Fruit fly (Drosophila melanogaster) whole organism, pupa: ENCODE data around the gene TrpRS-m.

Source experiments
- CG14655 ChIP-seq: fragments of 200-800 bp; sonication (Bioruptor generic); optimal IDR thresholded peaks from 3 replicates; lab custom pipeline; 2017; ENCODE audit warnings: mild to moderate bottlenecking, missing biosample characterization, missing genetic modification reagents, missing genetic modification characterization
- CG34367 ChIP-seq: fragments of 200-800 bp; sonication (Bioruptor generic); optimal IDR thresholded peaks from 2 replicates; lab custom pipeline; 2018; ENCODE audit warnings: missing biosample characterization, mild to moderate bottlenecking, missing genetic modification characterization
- CG9948 ChIP-seq: fragments of 200-800 bp; sonication (Bioruptor generic); optimal IDR thresholded peaks from 2 replicates; lab custom pipeline; 2018; ENCODE audit warnings: missing biosample characterization, mild to moderate bottlenecking, missing genetic modification characterization, moderate library complexity
- EcR ChIP-seq: fragments of 200-800 bp; sonication (Bioruptor generic); optimal IDR thresholded peaks from 3 replicates; lab custom pipeline; 2019; ENCODE audit warnings: missing biosample characterization, missing genetic modification characterization, mild to moderate bottlenecking, moderate library complexity, missing genetic modification reagents
- Pif1B ChIP-seq: fragments of 200-800 bp; sonication (Bioruptor generic); optimal IDR thresholded peaks from 3 replicates; lab custom pipeline; 2016; ENCODE audit warnings: missing biosample characterization, missing genetic modification characterization
- gl ChIP-seq: fragments of 200-800 bp; sonication (Bioruptor generic); optimal IDR thresholded peaks from 2 replicates; lab custom pipeline; 2018; ENCODE audit warnings: missing biosample characterization, mild to moderate bottlenecking, missing genetic modification characterization

DNA sequence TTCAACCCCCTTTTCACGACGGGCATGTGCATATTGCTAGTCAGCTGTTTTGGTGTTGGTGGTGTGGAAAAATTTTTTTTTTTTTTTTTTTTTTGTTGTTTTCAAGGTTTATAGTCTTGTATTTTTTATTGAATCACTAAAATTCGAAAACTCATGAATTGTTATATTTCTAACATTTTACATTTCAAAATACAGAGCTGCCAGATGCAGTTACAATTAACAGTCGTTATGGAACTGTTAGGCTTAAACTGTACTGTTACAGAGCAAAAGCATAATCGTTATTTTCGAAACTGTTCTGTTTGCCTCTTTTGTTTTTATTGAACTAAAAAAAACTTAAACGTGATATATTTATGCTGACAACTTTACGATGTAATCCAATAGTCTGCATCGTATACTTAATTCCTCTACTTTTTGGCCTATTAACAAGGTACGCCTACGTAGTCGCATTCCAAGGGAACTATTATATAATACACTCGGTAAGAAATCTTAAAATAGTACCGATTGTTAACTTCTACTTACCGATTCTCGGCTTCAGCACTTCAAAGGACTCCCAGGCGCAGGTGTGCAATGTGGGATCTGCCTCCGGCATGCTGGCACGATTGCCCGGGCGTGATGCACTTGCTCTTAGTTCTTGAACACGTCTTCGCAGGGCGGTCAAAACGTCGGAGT lies 43.0 kb upstream of the TrpRS-m start, which contains the start of gene CG32187:
- TF ChIP-seq CG34367 (tag; lab: Kevin White, UChicago) (no peak), Pif1B (GFP tag; lab: Kevin White, UChicago) (no peak), EcR (GFP tag; lab: Kevin White, UChicago) (no peak), CG14655 (GFP tag; lab: Kevin White, UChicago) (no peak), CG9948 (tag; lab: Kevin White, UChicago) (no peak), gl (tag; lab: Kevin White, UChicago) (no peak)
